Worm (Caenorhabditis elegans): ENCODE data around the gene glb-3.

The glb-3 gene

ce11 chrV:11148971-11149370 is 14.6 kb downstream of the glb-3 start:
- TF ChIP-seq fkh-4 (tag; optimal IDR thresholded peaks at IDR 0.05; ENCODE audit: borderline replicate concordance) (no peak), swsn-7 (tag; optimal IDR thresholded peaks at IDR 0.05) (no peak), isw-1 (GFP tag; IDR thresholded peaks at IDR 0.05) (no peak), nhr-84 (tag; optimal IDR thresholded peaks at IDR 0.05) (no peak), mep-1 (tag; optimal IDR thresholded peaks at IDR 0.05) (peak; percentile 8), ceh-88 (GFP tag; IDR thresholded peaks at IDR 0.05) (no peak), nhr-85 (tag) (peak; percentile 79), F16B12.6 (tag; optimal IDR thresholded peaks at IDR 0.05) (no peak), blmp-1 (tag; optimal IDR thresholded peaks at IDR 0.05) (peak; percentile 80), unc-130 (tag; optimal IDR thresholded peaks at IDR 0.05) (no peak), ama-1 (optimal IDR thresholded peaks at IDR 0.05) (no peak), vab-15 (tag; optimal IDR thresholded peaks at IDR 0.05) (no peak), Y116A8C.19 (tag; optimal IDR thresholded peaks at IDR 0.05; ENCODE audit: borderline replicate concordance) (no peak), sup-37 (GFP tag; optimal IDR thresholded peaks at IDR 0.05) (no peak), hlh-17 (GFP tag; optimal IDR thresholded peaks at IDR 0.05; ENCODE audit: borderline replicate concordance) (no peak), efl-1 (optimal IDR thresholded peaks at IDR 0.05) (no peak), efl-1 (GFP tag; optimal IDR thresholded peaks at IDR 0.05 in 1 of 2) (no peak), elt-3 (tag; optimal IDR thresholded peaks at IDR 0.05) (peak in 1 of 6 experiments; percentile 48), hpl-2 (GFP tag; optimal IDR thresholded peaks at IDR 0.05) (no peak)

ce11 chrV:11149405-11149804 is 15.0 kb downstream of the glb-3 start, which contains the start of gene T19C4.1:
Gene T19C4.1 (plus strand): TSS chrV:11149705.
- TF ChIP-seq tlp-1 (tag; optimal IDR thresholded peaks at IDR 0.05) (no peak), fkh-8 (tag; optimal IDR thresholded peaks at IDR 0.05) (no peak), ceh-90 (tag; optimal IDR thresholded peaks at IDR 0.05) (no peak), rnt-1 (tag; optimal IDR thresholded peaks at IDR 0.05) (no peak), sup-37 (GFP tag; optimal IDR thresholded peaks at IDR 0.05) (no peak), jun-1 (tag; optimal IDR thresholded peaks at IDR 0.05) (no peak), fkh-4 (tag; optimal IDR thresholded peaks at IDR 0.05; ENCODE audit: borderline replicate concordance) (no peak), ceh-63 (GFP tag; optimal IDR thresholded peaks at IDR 0.05) (no peak)

- TF ChIP-seq nhr-19 (GFP tag; conservative IDR thresholded peaks at IDR 0.05) (no peak), egl-27 (tag; optimal IDR thresholded peaks at IDR 0.05) (no peak), fos-1 (tag; optimal IDR thresholded peaks at IDR 0.05) (no peak), dpl-1 (GFP tag; optimal IDR thresholded peaks at IDR 0.05) (no peak)
Measured at ce11 chrV:11152333-11152732, 17.9 kb downstream of the glb-3 start, which contains the start of gene srg-39. Gene srg-39 (minus strand): TSS chrV:11152433.

ce11 chrV:11155553-11155952 is 21.2 kb downstream of the glb-3 start, which contains the start of gene srg-38:
Gene srg-38 (minus strand): TSS chrV:11155653.
- TF ChIP-seq nhr-71 (tag; optimal IDR thresholded peaks at IDR 0.05) = no peak
- no peak for TF ChIP-seq lin-35 (GFP tag; optimal IDR thresholded peaks at IDR 0.05)
- no peak for TF ChIP-seq hpl-2 (GFP tag; optimal IDR thresholded peaks at IDR 0.05)
- TF ChIP-seq zip-4 (GFP tag; optimal IDR thresholded peaks at IDR 0.05) = no peak
- TF ChIP-seq elt-3 (tag; optimal IDR thresholded peaks at IDR 0.05) = no peak
- no peak for TF ChIP-seq lsy-2 (tag; optimal IDR thresholded peaks at IDR 0.05)
- TF ChIP-seq tlp-1 (tag; optimal IDR thresholded peaks at IDR 0.05) = no peak
- TF ChIP-seq C04F5.9 (tag; optimal IDR thresholded peaks at IDR 0.05) = no peak
- no peak for TF ChIP-seq nhr-47 (tag; optimal IDR thresholded peaks at IDR 0.05)
- TF ChIP-seq F16B12.6 (tag; optimal IDR thresholded peaks at IDR 0.05) = no peak
- TF ChIP-seq egl-27 (tag; optimal IDR thresholded peaks at IDR 0.05) = no peak
- TF ChIP-seq pag-3 (tag; optimal IDR thresholded peaks at IDR 0.05; ENCODE audit: borderline replicate concordance, insufficient read depth) = no peak
- no peak for TF ChIP-seq grh-1 (GFP tag; IDR thresholded peaks at IDR 0.05)
- no peak for TF ChIP-seq dsc-1 (tag; optimal IDR thresholded peaks at IDR 0.05)
- no peak for TF ChIP-seq vab-15 (tag; optimal IDR thresholded peaks at IDR 0.05)

Measured in whole organism, L1 larva.